Worm (Caenorhabditis elegans) whole organism, L3 larva: ENCODE measurements around the gene algn-3.

Experiments used
- ceh-28 ChIP-seq: fragments of 150-350 bp; optimal IDR thresholded peaks from 2 replicates; lab custom pipeline; 2014; ENCODE audit warnings: missing biosample characterization, missing genetic modification reagents, missing genetic modification characterization
- eor-1 ChIP-seq, 2 experiments: fragments of 150-350 bp; optimal IDR thresholded peaks; 2 replicates each; lab custom pipeline; 2014 to 2018; ENCODE audit warnings: missing biosample characterization in 2 of 2, missing genetic modification characterization in 2 of 2
- lin-15B ChIP-seq: fragments of 150-350 bp; optimal IDR thresholded peaks from 2 replicates; lab custom pipeline; 2014; ENCODE audit warnings: missing biosample characterization, missing genetic modification characterization
- nhr-12 ChIP-seq: fragments of 150-350 bp; optimal IDR thresholded peaks from 2 replicates; lab custom pipeline; 2014; ENCODE audit warnings: missing biosample characterization, missing genetic modification characterization
- nhr-23 ChIP-seq: fragments of 150-350 bp; optimal IDR thresholded peaks from 2 replicates; lab custom pipeline; 2014; ENCODE audit warnings: missing biosample characterization, missing genetic modification reagents, missing genetic modification characterization
- nhr-25 ChIP-seq: sonication (generic microtip); optimal IDR thresholded peaks from 2 replicates; lab custom pipeline; 2017; ENCODE audit warnings: missing biosample characterization, missing genetic modification characterization
- nhr-76 ChIP-seq: fragments of 150-350 bp; sonication (generic microtip); optimal IDR thresholded peaks from 5 replicates; lab custom pipeline; 2014; ENCODE audit warnings: missing biosample characterization, missing genetic modification characterization
- pqm-1 ChIP-seq: fragments of 150-350 bp; optimal IDR thresholded peaks from 2 replicates; lab custom pipeline; 2017; ENCODE audit warnings: missing biosample characterization, missing genetic modification characterization, inconsistent platforms
- snpc-4 ChIP-seq: fragments of 150-350 bp; optimal IDR thresholded peaks from 2 replicates; lab custom pipeline; 2014; ENCODE audit warnings: missing biosample characterization, missing genetic modification characterization
- unc-39 ChIP-seq: sonication (generic microtip); optimal IDR thresholded peaks from 4 replicates; lab custom pipeline; 2017; ENCODE audit warnings: missing biosample characterization, missing genetic modification characterization

ce11 chrII:14097518-14097917, 35.1 kb downstream of the algn-3 start, which contains the start of gene Y39G8C.2:
- no peak for TF ChIP-seq nhr-23 (tag; lab: Kevin White, UChicago)
- no peak for TF ChIP-seq ceh-28
- no peak for TF ChIP-seq unc-39 (tag; lab: Kevin White, UChicago)
- TF ChIP-seq nhr-12 = no peak
- no peak for TF ChIP-seq lin-15B (tag; lab: Kevin White, UChicago)
- no peak for TF ChIP-seq eor-1 (tag; optimal IDR thresholded peaks at IDR 0.05; lab: Kevin White, UChicago)
- TF ChIP-seq pqm-1 (tag; lab: Kevin White, UChicago) = no peak
- no peak for TF ChIP-seq snpc-4 (tag; lab: Kevin White, UChicago)
- no peak for TF ChIP-seq nhr-76 (tag; lab: Kevin White, UChicago)
- no peak for TF ChIP-seq nhr-25 (tag; lab: Kevin White, UChicago)
